Fruit fly (Drosophila melanogaster): ENCODE data around the gene CG33080.

The CG33080 gene

DNA sequence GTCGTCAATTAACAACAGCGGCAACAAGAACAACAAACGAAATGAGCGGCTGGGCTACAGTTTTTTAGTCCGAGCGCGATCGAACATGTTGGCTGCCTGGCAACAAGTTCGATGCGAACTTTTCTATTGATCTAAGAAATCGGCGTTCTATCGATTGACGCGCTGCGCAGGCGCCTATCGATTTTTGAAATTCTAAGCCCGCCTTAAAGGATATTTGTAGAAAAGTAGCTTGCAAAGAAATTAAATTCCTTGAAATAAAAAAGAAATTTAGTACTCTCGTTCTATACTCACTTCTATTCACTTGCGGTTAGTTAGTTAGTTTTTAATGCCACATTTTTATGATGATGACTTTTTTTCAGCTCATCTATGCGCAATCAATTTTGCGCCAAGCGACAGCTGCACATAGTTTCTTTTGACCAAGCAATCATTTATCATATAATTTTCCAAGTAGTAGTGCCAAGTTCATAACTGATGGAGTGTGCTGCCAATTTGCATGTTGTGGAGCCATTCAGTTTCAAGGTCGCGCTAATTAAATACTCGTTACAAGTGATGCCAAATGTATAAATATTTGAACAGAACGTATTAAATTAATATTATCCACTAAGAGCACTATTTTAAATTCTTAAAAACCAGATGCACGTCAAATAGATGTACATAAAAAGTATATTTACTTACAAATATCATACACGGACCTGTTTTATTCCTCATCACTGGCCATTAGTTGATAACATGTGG lies 37.5 kb downstream of the CG33080 start, which contains the start of the genes Tre1 and Gr5a (continued):
- TF ChIP-seq BEAF-32 (GFP tag; optimal IDR thresholded peaks at IDR 0.05) (peak; percentile 5), prd (optimal IDR thresholded peaks at IDR 0.05) (no peak), prd (GFP tag; IDR thresholded peaks at IDR 0.05) (no peak), ro (GFP tag; IDR thresholded peaks at IDR 0.05) (no peak), Hr39 (optimal IDR thresholded peaks at IDR 0.05) (no peak), Jarid2 (GFP tag; optimal IDR thresholded peaks at IDR 0.05) (no peak), CG31388 (GFP tag; optimal IDR thresholded peaks at IDR 0.05) (no peak), Myb (GFP tag; optimal IDR thresholded peaks at IDR 0.05) (no peak), YL-1 (GFP tag; optimal IDR thresholded peaks at IDR 0.05) (no peak), repo (GFP tag; optimal IDR thresholded peaks at IDR 0.05) (no peak), nerfin-2 (GFP tag; IDR thresholded peaks at IDR 0.05; ENCODE audit: partially characterized antibody) (no peak), lola (GFP tag; optimal IDR thresholded peaks at IDR 0.05) (no peak), phol (tag; optimal IDR thresholded peaks at IDR 0.05) (no peak), fd96Cb (tag; optimal IDR thresholded peaks at IDR 0.05) (no peak), esg (GFP tag; conservative IDR thresholded peaks at IDR 0.05) (no peak), tap (tag; optimal IDR thresholded peaks at IDR 0.05) (no peak), CG15073 (GFP tag; optimal IDR thresholded peaks at IDR 0.05) (no peak)

DNA sequence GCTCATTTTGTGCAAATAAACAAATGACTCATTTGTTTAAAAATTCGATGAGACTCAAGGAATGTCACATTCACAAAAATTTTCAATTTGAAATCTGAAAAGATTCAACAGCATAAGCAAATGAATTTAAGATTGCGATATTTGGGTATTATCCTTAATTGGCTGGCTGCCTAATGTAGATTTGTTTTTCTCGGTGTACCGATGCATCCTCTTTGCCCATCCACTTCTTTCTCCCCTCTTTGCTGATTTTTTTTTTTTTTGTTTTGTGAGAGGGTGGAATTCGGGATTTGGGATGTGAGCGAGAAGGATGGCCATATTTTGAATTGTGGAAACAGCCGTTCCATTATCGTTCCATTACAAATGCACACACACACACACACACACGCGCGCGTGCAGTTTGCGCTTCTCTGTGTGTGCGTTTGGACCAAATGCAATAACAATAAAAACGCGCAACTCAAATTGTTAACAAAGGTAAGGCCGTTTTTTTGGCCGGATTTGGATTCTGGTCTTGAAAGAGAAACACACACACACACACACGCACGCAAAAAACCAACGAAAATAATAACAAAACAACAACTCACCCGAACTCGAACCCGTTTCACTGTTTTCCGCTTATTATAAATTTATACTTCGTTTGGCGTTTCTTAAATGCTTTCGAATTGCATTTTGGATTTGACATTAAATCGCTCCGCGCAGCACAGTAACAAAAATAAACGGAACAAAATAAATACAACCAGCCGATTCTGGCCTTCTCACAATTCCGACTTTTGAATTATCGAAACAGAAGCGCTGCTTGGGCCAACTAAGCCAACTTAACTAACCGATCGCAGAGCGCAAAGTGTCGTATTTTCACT lies 38.3 kb downstream of the CG33080 start:
- TF ChIP-seq CG12769 (tag; optimal IDR thresholded peaks at IDR 0.05) (no peak), CG4328 (GFP tag; optimal IDR thresholded peaks at IDR 0.05) (no peak), CG4424 (GFP tag; optimal IDR thresholded peaks at IDR 0.05) (peak; percentile 63), eyg (GFP tag; optimal IDR thresholded peaks at IDR 0.05) (no peak), CG12219 (GFP tag; optimal IDR thresholded peaks at IDR 0.05) (peak; percentile 26), CG1024 (GFP tag; IDR thresholded peaks at IDR 0.05) (no peak; the same call in 1 of the 2 replicates), vfl (GFP tag; optimal IDR thresholded peaks at IDR 0.05) (no peak), jigr1 (GFP tag; IDR thresholded peaks at IDR 0.05) (no peak), peb (GFP tag; IDR thresholded peaks at IDR 0.05) (no peak), CG7357 (GFP tag; IDR thresholded peaks at IDR 0.05) (no peak), Nf-YA (GFP tag; IDR thresholded peaks at IDR 0.05) (no peak), sob (GFP tag; IDR thresholded peaks at IDR 0.05) (no peak), mam (GFP tag; optimal IDR thresholded peaks at IDR 0.05) (peak; percentile 26), CG10209 (GFP tag; optimal IDR thresholded peaks at IDR 0.05) (peak; percentile 7), CG4820 (GFP tag; optimal IDR thresholded peaks at IDR 0.05) (peak; percentile 50), nerfin-1 (tag; optimal IDR thresholded peaks at IDR 0.05) (peak; percentile 28), MBD-R2 (GFP tag; IDR thresholded peaks at IDR 0.05) (no peak), CG34422 (GFP tag; IDR thresholded peaks at IDR 0.05) (0 out of 3 replicates have a peak, but pooled peaks have one; percentile 30), pho (GFP tag; optimal IDR thresholded peaks at IDR 0.05) (no peak), CG12104 (GFP tag; optimal IDR thresholded peaks at IDR 0.05) (no peak), CG18262 (tag; optimal IDR thresholded peaks at IDR 0.05) (peak; percentile 73), hb (GFP tag; IDR thresholded peaks at IDR 0.05; ENCODE audit: partially characterized antibody) (no peak), ATbp (GFP tag; optimal IDR thresholded peaks at IDR 0.05) (peak; percentile 65), lab (GFP tag; optimal IDR thresholded peaks at IDR 0.05) (no peak), ftz-f1 (GFP tag; optimal IDR thresholded peaks at IDR 0.05) (no peak), Sox100B (GFP tag; optimal IDR thresholded peaks at IDR 0.05) (no peak), trh (GFP tag; optimal IDR thresholded peaks at IDR 0.05) (no peak), HLH54F (GFP tag; optimal IDR thresholded peaks at IDR 0.05) (no peak), dm (GFP tag; optimal IDR thresholded peaks at IDR 0.05) (no peak), CG13287 (GFP tag; IDR thresholded peaks at IDR 0.05; ENCODE audit: partially characterized antibody) (no peak), tap (tag; optimal IDR thresholded peaks at IDR 0.05) (no peak), CG7839 (tag; optimal IDR thresholded peaks at IDR 0.05) (no peak)

Measured in whole organism, embryonic.